Worm (Caenorhabditis elegans) whole organism, late embryonic: Measurements from ENCODE around the gene F29G6.1.
A peak's percentile ranks its signal among the peaks of the same experiment; 100 is the strongest.

ENCODE experiments used
- C38D4.7 ChIP-seq: fragments of 200-800 bp; sonication (Bioruptor generic); optimal IDR thresholded peaks from 2 replicates; lab custom pipeline; 2018; ENCODE audit warnings: mild to moderate bottlenecking, missing genetic modification characterization, moderate library complexity, missing compliant biosample characterization
- F13H6.1 ChIP-seq: sonication (generic microtip); optimal IDR thresholded peaks from 2 replicates; lab custom pipeline; 2016; ENCODE audit warnings: missing genetic modification characterization, missing compliant biosample characterization
- K02D7.2 ChIP-seq: sonication (generic microtip); optimal IDR thresholded peaks from 2 replicates; lab custom pipeline; 2017; ENCODE audit warnings: mild to moderate bottlenecking, missing genetic modification characterization, missing compliant biosample characterization
- T23F11.4 ChIP-seq: fragments of 200-800 bp; sonication (Bioruptor generic); optimal IDR thresholded peaks from 2 replicates; lab custom pipeline; 2018; ENCODE audit warnings: mild to moderate bottlenecking, missing genetic modification characterization, missing compliant biosample characterization
- Y22D7AL.16 ChIP-seq: sonication (generic microtip); optimal IDR thresholded peaks from 2 replicates; lab custom pipeline; 2016; ENCODE audit warnings: missing genetic modification characterization, missing compliant biosample characterization
- ahr-1 ChIP-seq: sonication (generic microtip); optimal IDR thresholded peaks from 2 replicates; lab custom pipeline; 2016; ENCODE audit warnings: missing genetic modification characterization, missing compliant biosample characterization
- ama-1 ChIP-seq: fragments of 150-350 bp; optimal IDR thresholded peaks from 2 replicates; lab custom pipeline; 2014
- ceh-18 ChIP-seq: sonication (generic microtip); optimal IDR thresholded peaks from 2 replicates; lab custom pipeline; 2016; ENCODE audit warnings: missing genetic modification characterization, missing compliant biosample characterization
- ceh-19 ChIP-seq: fragments of 200-800 bp; sonication (Bioruptor generic); optimal IDR thresholded peaks from 2 replicates; lab custom pipeline; 2018; ENCODE audit warnings: mild to moderate bottlenecking, missing genetic modification characterization, missing compliant biosample characterization
- ceh-22 ChIP-seq: sonication (generic microtip); optimal IDR thresholded peaks from 2 replicates; lab custom pipeline; 2017; ENCODE audit warnings: missing biosample characterization, missing genetic modification characterization
- ceh-24 ChIP-seq: sonication (generic microtip); optimal IDR thresholded peaks from 2 replicates; lab custom pipeline; 2016; ENCODE audit warnings: mild to moderate bottlenecking, missing genetic modification characterization, missing compliant biosample characterization
- ceh-31 ChIP-seq: sonication (generic microtip); optimal IDR thresholded peaks from 2 replicates; lab custom pipeline; 2016; ENCODE audit warnings: missing genetic modification characterization, missing compliant biosample characterization
- ceh-34 ChIP-seq: sonication (generic microtip); optimal IDR thresholded peaks from 2 replicates; lab custom pipeline; 2016; ENCODE audit warnings: mild to moderate bottlenecking, missing genetic modification characterization, missing compliant biosample characterization
- ceh-48 ChIP-seq: sonication (generic microtip); optimal IDR thresholded peaks from 2 replicates; lab custom pipeline; 2016; ENCODE audit warnings: missing genetic modification characterization, inconsistent platforms, missing compliant biosample characterization
- ceh-6 ChIP-seq: fragments of 200-800 bp; sonication (Bioruptor generic); optimal IDR thresholded peaks from 2 replicates; lab custom pipeline; 2018; ENCODE audit warnings: mild to moderate bottlenecking, missing genetic modification characterization, missing compliant biosample characterization
- che-1 ChIP-seq: sonication (generic microtip); optimal IDR thresholded peaks from 2 replicates; lab custom pipeline; 2016; ENCODE audit warnings: mild to moderate bottlenecking, missing genetic modification characterization, missing compliant biosample characterization
- dmd-4 ChIP-seq: sonication (generic microtip); optimal IDR thresholded peaks from 2 replicates; lab custom pipeline; 2016; ENCODE audit warnings: borderline replicate concordance, missing genetic modification characterization, missing compliant biosample characterization
- dve-1 ChIP-seq: sonication (generic microtip); optimal IDR thresholded peaks from 2 replicates; lab custom pipeline; 2017; ENCODE audit warnings: antibody characterized with exemption, mild to moderate bottlenecking, missing genetic modification characterization, missing compliant biosample characterization
- elt-2 ChIP-seq: sonication (generic microtip); optimal IDR thresholded peaks from 2 replicates; lab custom pipeline; 2016; ENCODE audit warnings: missing genetic modification reagents, missing genetic modification characterization, missing compliant biosample characterization
- elt-4 ChIP-seq: sonication (generic microtip); optimal IDR thresholded peaks from 2 replicates; lab custom pipeline; 2016; ENCODE audit warnings: missing genetic modification characterization, missing compliant biosample characterization
- fax-1 ChIP-seq: sonication (generic microtip); optimal IDR thresholded peaks from 2 replicates; lab custom pipeline; 2016; ENCODE audit warnings: missing genotype, missing genetic modification characterization, missing compliant biosample characterization
- fkh-10 ChIP-seq: fragments of 150-350 bp; optimal IDR thresholded peaks from 2 replicates; lab custom pipeline; 2014; ENCODE audit warnings: missing biosample characterization, missing genetic modification reagents, missing genetic modification characterization
- fkh-6 ChIP-seq: sonication (generic microtip); optimal IDR thresholded peaks from 2 replicates; lab custom pipeline; 2016; ENCODE audit warnings: missing genetic modification characterization, missing compliant biosample characterization
- gmeb-2 ChIP-seq: sonication (generic microtip); optimal IDR thresholded peaks from 2 replicates; lab custom pipeline; 2016; ENCODE audit warnings: missing genetic modification characterization, inconsistent platforms, missing compliant biosample characterization
- hlh-13 ChIP-seq: fragments of 200-800 bp; sonication (Bioruptor generic); optimal IDR thresholded peaks from 2 replicates; lab custom pipeline; 2018; ENCODE audit warnings: mild to moderate bottlenecking, missing genetic modification characterization, missing compliant biosample characterization
- hlh-30 ChIP-seq: sonication (generic microtip); optimal IDR thresholded peaks from 2 replicates; lab custom pipeline; 2017; ENCODE audit warnings: antibody characterized with exemption, missing genetic modification characterization, missing compliant biosample characterization; ENCODE audit not compliant: insufficient read depth
- madf-2 ChIP-seq: sonication (generic microtip); optimal IDR thresholded peaks from 2 replicates; lab custom pipeline; 2017; ENCODE audit warnings: missing genetic modification characterization, missing compliant biosample characterization
- mec-3 ChIP-seq: sonication (generic microtip); optimal IDR thresholded peaks from 2 replicates; lab custom pipeline; 2016; ENCODE audit warnings: borderline replicate concordance, missing genetic modification characterization, missing compliant biosample characterization
- nfya-1 ChIP-seq: sonication (generic microtip); optimal IDR thresholded peaks from 2 replicates; lab custom pipeline; 2017; ENCODE audit warnings: missing genetic modification characterization, mild to moderate bottlenecking, missing compliant biosample characterization, antibody characterized with exemption, moderate library complexity
- nhr-11 ChIP-seq: fragments of 150-350 bp; optimal IDR thresholded peaks from 2 replicates; lab custom pipeline; 2014; ENCODE audit warnings: missing biosample characterization, missing genetic modification characterization
- npax-4 ChIP-seq: sonication (generic microtip); optimal IDR thresholded peaks from 2 replicates; lab custom pipeline; 2016; ENCODE audit warnings: missing genetic modification characterization, missing compliant biosample characterization
- pag-3 ChIP-seq: sonication (generic microtip); optimal IDR thresholded peaks from 2 replicates; lab custom pipeline; 2016; ENCODE audit warnings: missing compliant biosample characterization, missing genetic modification characterization, borderline replicate concordance
- pha-2 ChIP-seq: sonication (generic microtip); optimal IDR thresholded peaks from 2 replicates; lab custom pipeline; 2017; ENCODE audit warnings: mild to moderate bottlenecking, missing genetic modification characterization, missing compliant biosample characterization
- pros-1 ChIP-seq: fragments of 150-350 bp; optimal IDR thresholded peaks from 2 replicates; lab custom pipeline; 2014; ENCODE audit warnings: missing biosample characterization, missing genetic modification reagents, missing genetic modification characterization
- ref-2 ChIP-seq: sonication (generic microtip); optimal IDR thresholded peaks from 2 replicates; lab custom pipeline; 2016; ENCODE audit warnings: missing genetic modification characterization, missing compliant biosample characterization
- rnt-1 ChIP-seq: sonication (generic microtip); optimal IDR thresholded peaks from 2 replicates; lab custom pipeline; 2016; ENCODE audit warnings: missing genetic modification characterization, missing compliant biosample characterization
- sox-4 ChIP-seq: sonication (generic microtip); optimal IDR thresholded peaks from 2 replicates; lab custom pipeline; 2017; ENCODE audit warnings: mild to moderate bottlenecking, missing genetic modification characterization, inconsistent platforms, missing compliant biosample characterization
- syd-9 ChIP-seq: sonication (generic microtip); optimal IDR thresholded peaks from 2 replicates; lab custom pipeline; 2016; ENCODE audit warnings: mild to moderate bottlenecking, missing genetic modification characterization, moderate library complexity, missing compliant biosample characterization
- tbx-7 ChIP-seq: sonication (generic microtip); optimal IDR thresholded peaks from 2 replicates; lab custom pipeline; 2016; ENCODE audit warnings: missing genotype, missing genetic modification characterization, missing compliant biosample characterization
- unc-55 ChIP-seq: sonication (generic microtip); optimal IDR thresholded peaks from 2 replicates; lab custom pipeline; 2017; ENCODE audit warnings: missing biosample characterization, missing genetic modification reagents, missing genetic modification characterization
- zip-5 ChIP-seq: sonication (generic microtip); optimal IDR thresholded peaks from 2 replicates; lab custom pipeline; 2016; ENCODE audit warnings: missing genetic modification characterization, missing compliant biosample characterization

The F29G6.1 gene

DNA sequence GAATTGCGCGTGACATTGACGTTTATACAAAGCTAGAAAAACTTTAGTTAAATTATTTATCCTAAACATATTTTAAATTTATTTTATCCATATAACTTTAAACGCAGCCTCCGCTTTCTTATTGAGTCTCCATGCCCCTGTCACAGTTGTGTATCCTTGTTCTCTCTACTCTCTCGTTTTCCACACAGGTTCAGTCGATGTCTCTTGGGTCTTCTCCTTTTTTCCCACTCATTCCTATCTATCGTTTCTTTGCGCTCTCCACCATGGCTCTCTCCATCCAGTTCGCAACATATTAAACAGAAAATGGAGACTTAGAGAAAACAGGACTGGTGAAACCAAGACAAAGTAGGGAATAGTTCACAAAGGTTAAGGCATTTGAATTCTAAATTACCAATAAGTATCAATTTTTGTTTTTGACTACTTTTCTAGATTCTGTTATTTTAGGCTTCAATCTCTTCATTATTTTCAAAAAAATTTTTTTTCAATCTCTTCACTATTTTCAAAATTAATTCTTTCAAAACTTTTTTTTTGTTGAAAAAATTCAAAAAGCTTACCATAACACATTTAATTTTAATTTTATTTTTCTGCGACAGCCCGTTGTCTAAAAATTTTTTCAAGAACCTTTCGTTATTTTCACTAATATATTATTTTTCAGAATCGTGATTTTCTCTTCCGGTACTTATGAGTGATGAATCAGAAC, 20.1 kb downstream of the F29G6.1 start, which contains the start of gene sdc-2:
sdc-2 (plus strand) TSS at position 650 of the 700 bp plus-strand sequence.
- TF ChIP-seq dve-1 (tag; lab: Kevin White, UChicago) (peak; percentile 55), unc-55 (GFP tag; lab: Kevin White, UChicago) (peak; percentile 58), pros-1 (peak; percentile 49), ceh-18 (tag; lab: Kevin White, UChicago) (no peak), nfya-1 (tag; lab: Kevin White, UChicago) (no peak), che-1 (tag; lab: Kevin White, UChicago) (peak; percentile 9), madf-2 (no peak), ceh-31 (tag; lab: Kevin White, UChicago) (peak; percentile 74)

DNA sequence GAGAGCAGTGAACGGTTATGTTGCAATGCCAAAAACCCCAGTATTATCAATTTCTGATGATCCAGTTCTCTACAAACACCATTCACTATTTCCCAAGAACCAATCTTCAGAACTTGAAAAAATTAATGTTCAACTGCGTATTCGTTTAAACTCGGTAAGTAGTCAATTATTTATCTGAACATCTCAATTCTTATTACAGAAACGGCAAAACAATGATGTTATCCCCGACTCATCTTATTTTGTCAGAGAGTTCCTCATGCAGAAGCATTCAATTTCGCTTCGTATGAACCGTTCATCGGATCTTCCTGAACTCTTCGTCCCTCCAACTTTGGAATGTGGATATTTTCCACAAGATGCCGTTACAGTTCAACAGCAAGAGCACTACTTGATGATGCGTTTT, 21.6 kb downstream of the F29G6.1 start:
- no peak for TF ChIP-seq elt-2 (tag; lab: Kevin White, UChicago)
- no peak for TF ChIP-seq ahr-1 (tag; lab: Kevin White, UChicago)
- TF ChIP-seq fkh-6 (tag; lab: Kevin White, UChicago) = no peak
- no peak for TF ChIP-seq pha-2 (tag; lab: Kevin White, UChicago)
- no peak for TF ChIP-seq fkh-10 (GFP tag; lab: Kevin White, UChicago)
- no peak for TF ChIP-seq tbx-7 (tag; lab: Kevin White, UChicago)
- TF ChIP-seq sox-4 (tag; lab: Kevin White, UChicago) = no peak
- no peak for TF ChIP-seq dmd-4 (tag; lab: Kevin White, UChicago)
- no peak for TF ChIP-seq gmeb-2 (tag; lab: Kevin White, UChicago)
- TF ChIP-seq F13H6.1 (tag; lab: Kevin White, UChicago) = no peak
- no peak for TF ChIP-seq ref-2 (tag; lab: Kevin White, UChicago)
- TF ChIP-seq ceh-48 (tag; lab: Kevin White, UChicago) = no peak

DNA sequence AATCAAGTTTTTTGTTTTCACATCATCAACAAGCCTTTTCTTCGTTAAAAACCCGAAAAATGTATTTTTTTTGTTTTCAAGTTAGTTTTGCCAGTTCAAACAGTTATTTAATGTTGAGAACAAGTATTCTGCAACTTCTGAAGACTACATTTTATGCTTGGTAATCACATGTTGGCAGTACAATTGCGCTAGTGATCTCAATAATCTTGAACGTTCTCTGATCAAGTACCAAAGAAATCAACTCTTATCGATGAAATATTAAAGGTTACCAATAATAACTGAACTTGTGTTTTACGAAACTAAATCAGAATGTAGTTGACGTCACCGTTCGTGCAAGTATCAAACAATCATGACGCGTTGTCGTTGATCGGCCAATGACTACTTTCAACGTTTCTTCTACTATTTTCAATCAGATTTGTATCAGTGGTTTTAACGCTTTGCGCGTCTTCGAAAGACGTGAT, 31.5 kb downstream of the F29G6.1 start, which contains the start of gene C35C5.8:
C35C5.8 (plus strand) TSS at position 51 of the 461 bp plus-strand sequence.
- TF ChIP-seq Y22D7AL.16 (tag; lab: Kevin White, UChicago) = no peak
- no peak for TF ChIP-seq fkh-6 (tag; lab: Kevin White, UChicago)
- no peak for TF ChIP-seq ceh-19 (GFP tag; lab: Kevin White, UChicago)
- no peak for TF ChIP-seq fax-1 (tag; lab: Kevin White, UChicago)
- no peak for TF ChIP-seq ceh-48 (tag; lab: Kevin White, UChicago)
- no peak for TF ChIP-seq elt-4 (tag; lab: Kevin White, UChicago)
- no peak for TF ChIP-seq ceh-34
- no peak for TF ChIP-seq rnt-1

DNA sequence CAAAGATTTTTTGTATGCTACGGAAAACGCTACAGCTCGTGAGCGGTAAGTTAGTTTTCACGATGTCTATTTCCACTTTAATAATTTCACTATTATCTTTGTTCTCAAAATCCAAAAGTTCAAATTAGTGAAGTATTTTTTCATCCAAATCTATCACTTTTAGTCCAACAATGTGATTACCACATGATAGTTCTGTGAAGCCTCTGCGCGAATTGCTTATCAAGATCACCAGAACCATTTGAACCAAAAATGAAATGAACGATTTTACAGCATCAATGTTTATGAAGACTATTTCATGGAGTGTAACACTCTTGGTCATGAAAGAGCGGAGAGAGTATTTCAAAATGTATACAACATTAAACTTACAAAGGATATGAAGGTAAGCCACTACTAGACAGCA, 32.4 kb downstream of the F29G6.1 start:
- TF ChIP-seq ceh-6 (GFP tag; lab: Kevin White, UChicago) (no peak), hlh-13 (GFP tag; lab: Kevin White, UChicago) (no peak), ceh-22 (tag; lab: Kevin White, UChicago) (no peak), ceh-31 (tag; lab: Kevin White, UChicago) (no peak), zip-5 (tag; lab: Kevin White, UChicago) (no peak)
- TF ChIP-seq, all 69 proteins: peak for 0

DNA sequence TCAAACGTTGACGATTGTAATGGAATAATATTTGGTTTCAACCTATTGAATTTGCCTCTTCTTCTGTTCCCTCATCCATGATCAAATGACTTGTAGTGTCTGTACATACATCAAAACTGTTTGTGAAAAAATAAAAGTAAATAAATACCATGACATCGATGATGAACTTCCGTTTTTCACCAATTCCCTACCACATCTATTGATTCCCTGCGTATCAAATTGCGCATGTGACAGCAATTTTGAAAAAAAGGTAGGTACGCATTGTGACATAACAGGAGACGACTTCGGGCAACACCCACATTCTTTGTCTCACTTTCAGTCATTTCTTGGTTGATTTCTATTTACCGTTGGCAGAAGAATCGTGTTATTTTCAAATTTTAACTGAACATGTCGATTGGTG, 34.3 kb downstream of the F29G6.1 start, which contains the start of gene C35C5.9:
C35C5.9 (plus strand) TSS at position 161 of the 400 bp plus-strand sequence.
- no peak for TF ChIP-seq C38D4.7 (GFP tag; lab: Kevin White, UChicago)
- no peak for TF ChIP-seq syd-9 (tag; lab: Kevin White, UChicago)
- no peak for TF ChIP-seq ceh-31 (tag; lab: Kevin White, UChicago)
- TF ChIP-seq pag-3 = no peak
- no peak for TF ChIP-seq nhr-11
- no peak for TF ChIP-seq mec-3 (tag; lab: Kevin White, UChicago)
- no peak for TF ChIP-seq elt-4 (tag; lab: Kevin White, UChicago)
- TF ChIP-seq Y22D7AL.16 (tag; lab: Kevin White, UChicago) = no peak
- TF ChIP-seq dve-1 (tag; lab: Kevin White, UChicago) = no peak
- TF ChIP-seq K02D7.2 (tag; lab: Kevin White, UChicago) = no peak
- TF ChIP-seq F13H6.1 (tag; lab: Kevin White, UChicago) = no peak
- no peak for TF ChIP-seq ama-1 (lab: Kevin White, UChicago)
- no peak for TF ChIP-seq T23F11.4
- TF ChIP-seq npax-4 = no peak
- TF ChIP-seq fkh-6 (tag; lab: Kevin White, UChicago) = no peak
- TF ChIP-seq hlh-30 = no peak
- no peak for TF ChIP-seq ceh-24
- TF ChIP-seq, all 69 proteins: peak for 0
